Fruit fly (Drosophila melanogaster) whole organism, pupa: ENCODE results near the gene FarO.

Source experiments
- CG13204 ChIP-seq: fragments of 200-800 bp; sonication (Bioruptor generic); optimal IDR thresholded peaks from 2 replicates; lab custom pipeline; 2018; ENCODE audit warnings: missing biosample characterization, mild to moderate bottlenecking, missing genetic modification characterization, moderate library complexity
- CG15710 ChIP-seq: fragments of 200-800 bp; sonication (Bioruptor generic); optimal IDR thresholded peaks from 2 replicates; lab custom pipeline; 2018; ENCODE audit warnings: missing biosample characterization, mild to moderate bottlenecking, missing genetic modification characterization, moderate library complexity
- CG8301 ChIP-seq: fragments of 200-800 bp; sonication (Bioruptor generic); optimal IDR thresholded peaks from 2 replicates; lab custom pipeline; 2018; ENCODE audit warnings: missing biosample characterization, mild to moderate bottlenecking, missing genetic modification characterization
- EcR ChIP-seq: fragments of 200-800 bp; sonication (Bioruptor generic); optimal IDR thresholded peaks from 3 replicates; lab custom pipeline; 2019; ENCODE audit warnings: missing biosample characterization, missing genetic modification characterization, mild to moderate bottlenecking, moderate library complexity, missing genetic modification reagents

DNA sequence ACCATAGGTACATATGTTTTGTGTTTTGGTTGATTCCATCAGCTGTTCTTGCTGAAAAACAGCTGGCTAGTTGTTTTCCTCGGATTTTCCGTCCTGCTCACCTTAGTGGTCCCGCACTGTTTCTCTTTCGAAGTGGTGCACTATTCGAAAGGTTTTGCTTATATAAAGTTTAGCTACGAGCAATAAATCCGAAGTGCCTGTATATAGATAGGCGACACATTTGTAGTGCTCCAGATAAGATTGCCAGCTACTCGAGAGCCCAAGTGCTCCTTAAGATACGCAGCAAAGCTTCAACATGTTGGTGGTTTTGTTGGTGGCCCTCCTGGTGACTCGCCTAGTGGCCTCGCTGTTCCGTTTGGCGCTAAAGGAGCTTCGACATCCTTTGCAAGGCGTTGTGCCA is 24.9 kb downstream of the FarO start, which contains the start of gene Cyp4ae1:
- TF ChIP-seq CG15710 (no peak), CG8301 (no peak), EcR (GFP tag; lab: Kevin White, UChicago) (no peak), CG13204 (GFP tag; lab: Kevin White, UChicago) (no peak)
